Worm (Caenorhabditis elegans): ENCODE measurements around the gene skp-1.

The skp-1 gene

DNA sequence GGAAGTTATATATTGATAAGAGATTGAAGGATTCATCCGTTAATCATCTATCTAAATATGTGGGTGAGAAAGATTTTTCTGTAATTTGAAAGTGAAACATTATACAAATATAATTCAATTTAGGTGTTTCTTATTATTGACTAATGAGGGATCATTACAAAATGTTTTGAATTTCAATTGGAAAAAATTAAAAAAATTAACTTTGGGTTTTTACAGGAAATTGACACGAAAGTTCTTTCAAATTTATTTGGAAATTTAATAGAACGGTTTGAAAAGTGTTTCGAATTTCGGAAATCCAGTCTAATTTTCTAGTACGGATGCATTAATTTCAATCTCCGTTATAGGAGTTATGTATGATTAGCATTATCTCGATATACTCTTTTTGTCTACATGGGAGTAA, 7.8 kb downstream of the skp-1 start:
- TF ChIP-seq unc-30 (tag; optimal IDR thresholded peaks at IDR 0.05) (no peak), snpc-4 (tag; optimal IDR thresholded peaks at IDR 0.05) (no peak), aha-1 (tag; optimal IDR thresholded peaks at IDR 0.05) (no peak), unc-62 (GFP tag; optimal IDR thresholded peaks at IDR 0.05) (no peak), nhr-28 (tag; optimal IDR thresholded peaks at IDR 0.05) (no peak), lin-13 (GFP tag; optimal IDR thresholded peaks at IDR 0.05) (no peak)

DNA sequence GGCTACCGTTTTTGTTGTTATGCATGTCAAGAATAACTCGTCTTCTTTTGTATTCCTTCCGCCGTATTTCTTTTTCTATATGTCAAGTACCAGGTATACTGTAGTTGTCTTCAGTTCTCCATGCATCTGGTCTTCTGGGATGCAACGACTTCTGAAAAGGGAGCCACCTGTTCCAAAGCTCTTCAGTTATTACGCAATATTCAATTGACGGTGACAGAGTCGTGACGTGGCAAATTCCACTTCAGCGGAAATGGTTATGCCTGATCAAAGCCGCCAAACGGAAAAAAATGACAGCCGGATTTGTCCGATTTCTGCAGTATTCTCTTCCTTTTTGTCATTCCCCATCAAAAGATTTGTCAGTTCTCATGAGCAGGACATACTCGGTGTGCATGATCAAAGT, 11.2 kb downstream of the skp-1 start:
- TF ChIP-seq nhr-84 (tag; optimal IDR thresholded peaks at IDR 0.05) = no peak
- TF ChIP-seq skn-1 (tag; optimal IDR thresholded peaks at IDR 0.05) = no peak
- no peak for TF ChIP-seq pqm-1 (tag; optimal IDR thresholded peaks at IDR 0.05)

DNA sequence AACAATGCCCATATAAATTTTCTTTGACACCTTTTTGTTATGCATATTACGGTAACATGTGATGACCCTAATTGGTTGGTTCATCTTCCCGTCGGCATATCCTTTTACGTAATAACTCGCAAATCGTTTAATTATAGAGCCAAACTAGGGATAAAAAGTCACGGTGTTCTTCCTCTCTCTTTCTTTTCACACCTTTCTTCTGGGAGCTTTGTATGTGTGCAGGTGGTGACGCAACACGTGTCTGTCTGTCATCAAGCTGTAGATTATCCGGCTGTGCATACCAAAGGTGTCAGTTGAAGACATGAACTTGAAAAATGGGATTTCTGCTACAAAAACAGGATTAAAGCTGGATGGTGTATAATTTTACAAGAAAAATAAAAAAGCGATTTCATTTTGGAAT, 15.3 kb downstream of the skp-1 start:
- TF ChIP-seq efl-1 (optimal IDR thresholded peaks at IDR 0.05) (no peak), efl-1 (GFP tag; optimal IDR thresholded peaks at IDR 0.05 in 1 of 2) (peak in 1 of 2 experiments; percentile 21), nhr-84 (tag; optimal IDR thresholded peaks at IDR 0.05) (no peak), unc-98 (GFP tag; IDR thresholded peaks at IDR 0.05) (no peak), nhr-28 (tag; optimal IDR thresholded peaks at IDR 0.05) (no peak)

DNA sequence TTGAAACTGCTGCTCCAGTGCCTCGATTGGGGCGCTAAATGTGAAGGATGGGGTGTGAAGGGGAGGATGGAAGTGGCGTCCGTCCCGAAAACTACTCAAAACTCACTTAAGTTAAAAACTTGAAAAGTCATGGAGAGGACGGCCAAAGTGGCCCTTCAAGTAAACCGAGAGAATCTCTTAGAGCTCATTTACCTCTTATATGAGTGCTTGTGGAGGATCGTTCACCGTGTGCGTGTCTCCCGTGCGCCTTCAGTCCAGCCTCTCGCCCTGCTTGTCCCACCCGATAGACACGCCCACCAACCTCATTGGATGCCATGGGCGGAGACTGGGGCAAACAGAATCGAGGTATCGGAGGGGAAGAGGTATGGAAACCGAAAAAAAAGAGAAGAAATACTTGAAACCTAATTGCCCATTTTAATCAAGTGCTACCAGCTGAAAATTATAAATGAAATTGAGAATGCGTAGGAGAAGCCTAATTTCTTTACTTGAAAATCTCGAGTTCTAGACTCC, 19.6 kb downstream of the skp-1 start, which contains the start of gene ceh-27:
Gene ceh-27, minus strand, starts transcription at position 228 of the 510 bp plus-strand sequence.
- TF ChIP-seq lin-14 (GFP tag; optimal IDR thresholded peaks at IDR 0.05) (peak; percentile 36), lin-35 (GFP tag; optimal IDR thresholded peaks at IDR 0.05) (no peak), fkh-10 (GFP tag; optimal IDR thresholded peaks at IDR 0.05) (peak; percentile 45), mdl-1 (tag; optimal IDR thresholded peaks at IDR 0.05) (no peak)

DNA sequence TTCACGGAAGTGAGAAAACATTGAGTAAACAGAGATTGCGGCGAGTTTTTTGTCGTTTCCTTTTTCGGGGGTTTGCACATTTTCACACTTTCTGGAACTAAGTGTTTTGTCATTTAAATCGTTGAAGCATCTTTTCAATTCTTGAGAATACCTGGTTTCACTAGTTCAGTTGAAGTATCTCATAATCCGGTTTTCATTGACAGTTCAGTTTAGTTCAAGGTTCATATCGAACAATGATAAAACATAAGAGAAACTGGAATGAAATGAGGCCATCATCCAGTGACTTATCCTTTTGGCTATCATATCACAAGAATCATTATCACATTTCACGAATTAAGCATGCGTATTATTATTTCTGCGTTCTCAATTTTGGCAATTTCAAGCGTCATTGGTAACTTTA, 21.9 kb downstream of the skp-1 start, which contains the start of gene F46F3.3:
Gene F46F3.3, plus strand, starts transcription at position 301 of the 400 bp plus-strand sequence.
- TF ChIP-seq blmp-1 (tag; optimal IDR thresholded peaks at IDR 0.05) (peak; percentile 22), ceh-8 (GFP tag; optimal IDR thresholded peaks at IDR 0.05) (no peak)

DNA sequence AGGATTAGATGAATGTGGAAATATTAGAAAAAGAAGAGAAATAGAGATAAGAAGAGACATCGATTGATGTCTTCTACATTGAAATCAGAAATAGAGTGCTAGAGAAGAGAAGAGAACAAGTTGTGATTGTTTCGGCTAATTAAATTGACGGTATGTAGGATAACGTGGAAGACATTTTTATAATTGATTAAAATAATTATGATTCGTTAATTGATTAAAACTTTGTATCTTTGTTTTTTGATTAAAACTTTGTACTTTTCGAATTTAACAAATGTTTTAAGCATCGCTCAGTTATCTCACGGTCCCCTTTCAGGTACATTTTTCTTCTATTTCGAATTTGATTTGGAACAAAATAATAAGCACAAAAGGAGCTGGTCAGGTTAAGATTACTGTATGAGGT, 27.2 kb downstream of the skp-1 start, which contains the start of gene lgc-44:
Gene lgc-44, minus strand, starts transcription at position 101 of the 400 bp plus-strand sequence.
- TF ChIP-seq C04F5.9 (tag; optimal IDR thresholded peaks at IDR 0.05) (no peak), blmp-1 (tag; optimal IDR thresholded peaks at IDR 0.05) (peak; percentile 23)

DNA sequence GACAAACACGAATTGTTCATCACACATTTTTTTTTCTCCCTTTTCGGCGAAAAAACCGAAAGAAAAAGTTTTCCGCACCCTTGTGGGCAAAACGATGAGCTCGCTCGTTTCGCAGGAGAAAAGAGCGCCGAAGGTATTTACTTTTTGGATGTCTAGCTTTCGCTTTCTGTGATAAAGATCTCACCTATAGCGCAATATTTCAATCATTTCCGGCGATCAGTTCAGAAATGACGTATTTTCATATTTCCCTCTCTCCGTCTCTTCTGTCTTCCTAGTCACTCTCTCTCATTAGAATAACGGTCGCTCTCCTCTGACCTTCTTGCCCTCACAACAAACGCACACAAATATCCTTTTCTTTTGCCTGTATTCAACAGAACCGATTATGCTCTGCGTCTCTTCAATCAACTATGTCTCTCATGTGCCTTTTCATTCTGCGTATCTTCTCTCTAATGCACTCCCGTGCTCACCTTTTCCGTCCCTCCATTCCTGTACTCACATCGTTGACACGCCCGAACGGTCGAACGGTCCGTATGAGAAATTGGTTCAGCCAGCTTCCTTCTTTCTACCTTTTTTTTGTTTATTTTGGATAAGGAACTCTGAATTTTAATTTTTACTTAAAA, 28.6 kb downstream of the skp-1 start:
- TF ChIP-seq isw-1 (GFP tag; IDR thresholded peaks at IDR 0.05) = no peak
- TF ChIP-seq C16A3.4 (tag; optimal IDR thresholded peaks at IDR 0.05) = no peak
- TF ChIP-seq lin-14 (GFP tag; optimal IDR thresholded peaks at IDR 0.05) = peak; percentile 60
- TF ChIP-seq nhr-20 (tag; optimal IDR thresholded peaks at IDR 0.05) = peak; percentile 40
- TF ChIP-seq zag-1 (tag; optimal IDR thresholded peaks at IDR 0.05) = no peak
- peak; percentile 39 for TF ChIP-seq nhr-71 (tag; optimal IDR thresholded peaks at IDR 0.05)
- peak in 1 of 2 experiments; percentile 2 for TF ChIP-seq lsy-2 (tag; optimal IDR thresholded peaks at IDR 0.05)
- TF ChIP-seq ztf-11 (tag; optimal IDR thresholded peaks at IDR 0.05) = no peak
- no peak for TF ChIP-seq ceh-63 (GFP tag; optimal IDR thresholded peaks at IDR 0.05)
- TF ChIP-seq grh-1 (GFP tag; IDR thresholded peaks at IDR 0.05) = peak; percentile 19; the same call in 1 of the 2 replicates
- peak; percentile 0 to 36 for TF ChIP-seq lin-35 (GFP tag; optimal IDR thresholded peaks at IDR 0.05)
- TF ChIP-seq blmp-1 (tag; optimal IDR thresholded peaks at IDR 0.05) = peak; percentile 80
- no peak for TF ChIP-seq skn-1 (tag; optimal IDR thresholded peaks at IDR 0.05)
- no peak for TF ChIP-seq nhr-47 (tag; optimal IDR thresholded peaks at IDR 0.05)
- no peak for TF ChIP-seq mdl-1 (tag; optimal IDR thresholded peaks at IDR 0.05)
- no peak for TF ChIP-seq fos-1 (tag; optimal IDR thresholded peaks at IDR 0.05)
- TF ChIP-seq rnt-1 (tag; optimal IDR thresholded peaks at IDR 0.05) = peak; percentile 7
- peak; percentile 31 to 55 for TF ChIP-seq efl-1 (optimal IDR thresholded peaks at IDR 0.05)
- TF ChIP-seq efl-1 (GFP tag; optimal IDR thresholded peaks at IDR 0.05 in 1 of 2) = no peak
- no peak for TF ChIP-seq jun-1 (tag; optimal IDR thresholded peaks at IDR 0.05)
- peak; percentile 88 for TF ChIP-seq nhr-85 (tag)
- no peak for TF ChIP-seq nhr-84 (tag; optimal IDR thresholded peaks at IDR 0.05)
- TF ChIP-seq nhr-90 (tag; optimal IDR thresholded peaks at IDR 0.05; ENCODE audit: poor library complexity) = peak; percentile 6
- TF ChIP-seq zip-4 (GFP tag; optimal IDR thresholded peaks at IDR 0.05) = no peak
- peak; percentile 26 for TF ChIP-seq snu-23 (GFP tag; optimal IDR thresholded peaks at IDR 0.05)
- no peak for TF ChIP-seq lir-3 (tag; optimal IDR thresholded peaks at IDR 0.05; ENCODE audit: poor library complexity)
- no peak for TF ChIP-seq nhr-77 (tag; optimal IDR thresholded peaks at IDR 0.05)
- peak; percentile 48 for TF ChIP-seq mep-1 (tag; optimal IDR thresholded peaks at IDR 0.05)
